Worm (Caenorhabditis elegans): ENCODE results near the gene F13D11.4.

F13D11.4 gene

ce11 chrX:5841060-5841642, 6.5 kb upstream of the F13D11.4 start, which contains the start of gene puf-9 (continued):
- TF ChIP-seq sdz-38 (tag; optimal IDR thresholded peaks at IDR 0.05) (no peak), ztf-3 (GFP tag; optimal IDR thresholded peaks at IDR 0.05) (peak; percentile 89), madf-8 (GFP tag; conservative IDR thresholded peaks at IDR 0.05) (no peak), bed-1 (GFP tag; IDR thresholded peaks at IDR 0.05) (0 out of 2 replicates have a peak, but pooled peaks have one; percentile 54), Y79H2A.3 (GFP tag; conservative IDR thresholded peaks at IDR 0.05) (0 out of 2 replicates have a peak, but pooled peaks have one; percentile 17), sptf-2 (GFP tag; optimal IDR thresholded peaks at IDR 0.05) (no peak), ztf-28 (GFP tag; IDR thresholded peaks at IDR 0.05) (no peak), hlh-26 (GFP tag; conservative IDR thresholded peaks at IDR 0.05) (no peak), F33H1.4 (GFP tag; IDR thresholded peaks at IDR 0.05) (peak; percentile 59), akir-1 (GFP tag; optimal IDR thresholded peaks at IDR 0.05) (peak; percentile 11), D2030.7 (GFP tag; IDR thresholded peaks at IDR 0.05) (no peak), rec-8 (tag; optimal IDR thresholded peaks at IDR 0.05) (no peak), ceh-79 (tag; optimal IDR thresholded peaks at IDR 0.05) (peak; percentile 43), F57C9.4 (tag; optimal IDR thresholded peaks at IDR 0.05) (peak; percentile 59), athp-1 (tag; optimal IDR thresholded peaks at IDR 0.05) (peak; percentile 97), nhr-120 (GFP tag; IDR thresholded peaks at IDR 0.05) (0 out of 2 replicates have a peak, but pooled peaks have one; percentile 25), tlf-1 (GFP tag; optimal IDR thresholded peaks at IDR 0.05) (peak; percentile 94), lag-1 (GFP tag; IDR thresholded peaks at IDR 0.05) (no peak), nfyb-1 (GFP tag; IDR thresholded peaks at IDR 0.05) (peak; percentile 95), B0336.3 (GFP tag; IDR thresholded peaks at IDR 0.05) (peak; percentile 97), ccch-3 (GFP tag; optimal IDR thresholded peaks at IDR 0.05) (no peak), Y67H2A.10 (GFP tag; conservative IDR thresholded peaks at IDR 0.05) (peak; percentile 92), pha-4 (tag; optimal IDR thresholded peaks at IDR 0.05) (peak; percentile 98), dpl-1 (GFP tag; optimal IDR thresholded peaks at IDR 0.05) (peak; percentile 32), madf-3 (GFP tag; IDR thresholded peaks at IDR 0.05) (peak; percentile 89), lin-35 (GFP tag; optimal IDR thresholded peaks at IDR 0.05) (peak in 1 of 3 experiments; percentile 94), B0035.1 (tag; optimal IDR thresholded peaks at IDR 0.05) (peak; percentile 82), lsy-27 (tag; optimal IDR thresholded peaks at IDR 0.05; ENCODE audit: borderline replicate concordance, insufficient read depth) (no peak), aptf-2 (GFP tag; conservative IDR thresholded peaks at IDR 0.05) (0 out of 2 replicates have a peak, but pooled peaks have one; percentile 55), F10E7.11 (tag; optimal IDR thresholded peaks at IDR 0.05) (no peak), zim-3 (tag; optimal IDR thresholded peaks at IDR 0.05) (peak; percentile 58), him-1 (tag; optimal IDR thresholded peaks at IDR 0.05) (no peak), ztf-26 (tag; optimal IDR thresholded peaks at IDR 0.05) (peak; percentile 96), bed-2 (GFP tag; IDR thresholded peaks at IDR 0.05) (peak; percentile 70; the same call in 1 of the 2 replicates), ZK185.1 (tag; optimal IDR thresholded peaks at IDR 0.05; ENCODE audit: poor library complexity, severe bottlenecking) (peak; percentile 61), lsl-1 (GFP tag; optimal IDR thresholded peaks at IDR 0.05) (peak; percentile 7), lir-1 (GFP tag; conservative IDR thresholded peaks at IDR 0.05) (peak; percentile 95), Y53G8AR.9 (GFP tag; conservative IDR thresholded peaks at IDR 0.05) (peak; percentile 92), attf-6 (GFP tag; IDR thresholded peaks at IDR 0.05) (no peak), snpc-1.3 (tag; optimal IDR thresholded peaks at IDR 0.05; ENCODE audit: insufficient read depth) (no peak), fkh-3 (tag; optimal IDR thresholded peaks at IDR 0.05) (no peak), ceh-91 (GFP tag; IDR thresholded peaks at IDR 0.05) (no peak), repo-1 (tag; optimal IDR thresholded peaks at IDR 0.05) (peak; percentile 78), somi-1 (GFP tag; optimal IDR thresholded peaks at IDR 0.05) (peak; percentile 99), dpff-1 (tag; optimal IDR thresholded peaks at IDR 0.05) (peak; percentile 79), K12H6.12 (tag; optimal IDR thresholded peaks at IDR 0.05) (peak; percentile 99), F52B5.7 (tag; optimal IDR thresholded peaks at IDR 0.05) (peak; percentile 68)

Data from whole organism, young adult.